Worm (Caenorhabditis elegans) whole organism, L1 larva: ENCODE data around the gene Y73B6BL.270.
A peak's percentile ranks its signal among the peaks of the same experiment; 100 is the strongest.

Source experiments
- C04F5.9 ChIP-seq: sonication (generic microtip); optimal IDR thresholded peaks from 2 replicates; lab custom pipeline; 2016; ENCODE audit warnings: missing genetic modification characterization, missing compliant biosample characterization
- Y116A8C.19 ChIP-seq: sonication (generic microtip); optimal IDR thresholded peaks from 2 replicates; lab custom pipeline; 2016; ENCODE audit warnings: missing compliant biosample characterization, missing genetic modification characterization, borderline replicate concordance
- aha-1 ChIP-seq: fragments of 150-350 bp; optimal IDR thresholded peaks from 2 replicates; lab custom pipeline; 2014; ENCODE audit warnings: missing biosample characterization, missing genetic modification characterization
- alr-1 ChIP-seq: fragments of 200-800 bp; sonication (Bioruptor generic); optimal IDR thresholded peaks from 2 replicates; lab custom pipeline; 2018; ENCODE audit warnings: borderline replicate concordance, mild to moderate bottlenecking, missing genetic modification characterization, missing compliant biosample characterization
- aly-2 ChIP-seq: fragments of 150-350 bp; optimal IDR thresholded peaks from 2 replicates; lab custom pipeline; 2014; ENCODE audit warnings: missing biosample characterization, missing genetic modification characterization
- blmp-1 ChIP-seq: fragments of 150-350 bp; optimal IDR thresholded peaks from 2 replicates; lab custom pipeline; 2014; ENCODE audit warnings: missing biosample characterization, missing genetic modification characterization
- ceh-8 ChIP-seq: fragments of 200-800 bp; sonication (Bioruptor generic); optimal IDR thresholded peaks from 2 replicates; lab custom pipeline; 2018; ENCODE audit warnings: mild to moderate bottlenecking, missing genetic modification characterization, moderate library complexity, missing compliant biosample characterization
- efl-1 ChIP-seq, 4 experiments: fragments of 150-350 bp; optimal IDR thresholded peaks in 3 of 4; peaks in 1 of 4; 1 replicate in 1 of 4; 2 replicates in 3 of 4; lab custom pipeline; 2014; ENCODE audit warnings: missing biosample characterization in 2 of 4, missing genetic modification characterization in 2 of 4, missing genetic modification reagents in 2 of 4
- efl-3 ChIP-seq: fragments of 200-800 bp; sonication (Bioruptor generic); optimal IDR thresholded peaks from 2 replicates; lab custom pipeline; 2018; ENCODE audit warnings: mild to moderate bottlenecking, missing genetic modification characterization, missing compliant biosample characterization
- egl-13 ChIP-seq: sonication (generic microtip); optimal IDR thresholded peaks from 2 replicates; lab custom pipeline; 2016; ENCODE audit warnings: missing genotype, missing genetic modification reagents, missing genetic modification characterization, missing compliant biosample characterization
- elt-2 ChIP-seq: sonication (generic microtip); optimal IDR thresholded peaks from 2 replicates; lab custom pipeline; 2016; ENCODE audit warnings: missing genetic modification characterization, mild to moderate bottlenecking, inconsistent platforms, missing compliant biosample characterization, missing genetic modification reagents
- fkh-10 ChIP-seq: sonication (generic microtip); optimal IDR thresholded peaks from 2 replicates; lab custom pipeline; 2017; ENCODE audit warnings: missing biosample characterization, missing genetic modification reagents, missing genetic modification characterization
- fkh-8 ChIP-seq: sonication (generic microtip); optimal IDR thresholded peaks from 2 replicates; lab custom pipeline; 2016; ENCODE audit warnings: mild to moderate bottlenecking, missing genetic modification characterization, missing compliant biosample characterization
- hlh-4 ChIP-seq: sonication (generic microtip); optimal IDR thresholded peaks from 2 replicates; lab custom pipeline; 2016; ENCODE audit warnings: mild to moderate bottlenecking, missing genetic modification characterization, missing compliant biosample characterization
- hpl-2 ChIP-seq: fragments of 150-350 bp; optimal IDR thresholded peaks from 2 replicates; lab custom pipeline; 2014; ENCODE audit warnings: missing biosample characterization, missing genetic modification reagents, missing genetic modification characterization
- jun-1 ChIP-seq: fragments of 150-350 bp; optimal IDR thresholded peaks from 2 replicates; lab custom pipeline; 2014; ENCODE audit warnings: missing biosample characterization, missing genetic modification reagents, missing genetic modification characterization
- lin-13 ChIP-seq: fragments of 150-350 bp; optimal IDR thresholded peaks from 2 replicates; lab custom pipeline; 2014; ENCODE audit warnings: missing biosample characterization, missing genetic modification reagents, missing genetic modification characterization
- lin-14 ChIP-seq: fragments of 200-800 bp; sonication (Bioruptor generic); optimal IDR thresholded peaks from 2 replicates; lab custom pipeline; 2018; ENCODE audit warnings: mild to moderate bottlenecking, missing genetic modification characterization, moderate library complexity, missing compliant biosample characterization
- lin-15B ChIP-seq: fragments of 150-350 bp; sonication (generic microtip); optimal IDR thresholded peaks from 3 replicates; lab custom pipeline; 2014; ENCODE audit warnings: missing biosample characterization, missing genetic modification characterization
- lin-39 ChIP-seq: fragments of 150-350 bp; optimal IDR thresholded peaks from 2 replicates; lab custom pipeline; 2014; ENCODE audit warnings: missing biosample characterization, missing genetic modification reagents, missing genetic modification characterization
- lir-3 ChIP-seq: sonication (generic microtip); optimal IDR thresholded peaks from 2 replicates; lab custom pipeline; 2016; ENCODE audit warnings: mild to moderate bottlenecking, missing genetic modification characterization, moderate library complexity, missing compliant biosample characterization; ENCODE audit not compliant: poor library complexity
- lsy-2 ChIP-seq, 2 experiments: fragments of 150-350 bp; optimal IDR thresholded peaks; 2 replicates each; lab custom pipeline; 2014; ENCODE audit warnings: missing biosample characterization in 2 of 2, missing genetic modification characterization in 2 of 2
- mdl-1 ChIP-seq, 2 experiments: fragments of 150-350 bp; optimal IDR thresholded peaks; 2 replicates each; lab custom pipeline; 2014 to 2017; ENCODE audit warnings: missing biosample characterization in 2 of 2, missing genetic modification characterization in 2 of 2, inconsistent platforms in 1 of 2
- mef-2 ChIP-seq: fragments of 150-350 bp; optimal IDR thresholded peaks from 2 replicates; lab custom pipeline; 2014; ENCODE audit warnings: missing biosample characterization, missing genetic modification characterization
- mep-1 ChIP-seq: fragments of 150-350 bp; optimal IDR thresholded peaks from 2 replicates; lab custom pipeline; 2014; ENCODE audit warnings: missing biosample characterization, missing genetic modification characterization
- nhr-19 ChIP-seq: fragments of 200-800 bp; sonication (Bioruptor generic); conservative IDR thresholded peaks from 2 replicates; pipeline ENCODE4 v1.3.6; 2022; ENCODE audit warnings: missing genetic modification characterization, missing compliant biosample characterization
- nhr-20 ChIP-seq: sonication (generic microtip); optimal IDR thresholded peaks from 2 replicates; lab custom pipeline; 2016; ENCODE audit warnings: mild to moderate bottlenecking, missing genetic modification characterization, missing compliant biosample characterization
- nhr-76 ChIP-seq: sonication (generic microtip); optimal IDR thresholded peaks from 2 replicates; lab custom pipeline; 2017; ENCODE audit warnings: missing biosample characterization, missing genetic modification characterization
- nhr-77 ChIP-seq: fragments of 150-350 bp; optimal IDR thresholded peaks from 2 replicates; lab custom pipeline; 2014; ENCODE audit warnings: missing biosample characterization, missing genetic modification characterization
- pag-3 ChIP-seq: sonication (generic microtip); optimal IDR thresholded peaks from 2 replicates; lab custom pipeline; 2017; ENCODE audit warnings: missing genetic modification characterization, mild to moderate bottlenecking, missing compliant biosample characterization, antibody characterized with exemption, borderline replicate concordance; ENCODE audit not compliant: insufficient read depth
- pax-3 ChIP-seq: fragments of 200-800 bp; sonication (Bioruptor generic); optimal IDR thresholded peaks from 2 replicates; lab custom pipeline; 2018; ENCODE audit warnings: mild to moderate bottlenecking, missing genetic modification characterization, moderate library complexity, missing compliant biosample characterization
- pqm-1 ChIP-seq: sonication (generic microtip); optimal IDR thresholded peaks from 3 replicates; lab custom pipeline; 2017; ENCODE audit warnings: missing biosample characterization, missing genetic modification characterization
- rnt-1 ChIP-seq: sonication (generic microtip); optimal IDR thresholded peaks from 2 replicates; lab custom pipeline; 2016; ENCODE audit warnings: mild to moderate bottlenecking, missing genetic modification characterization, moderate library complexity, missing compliant biosample characterization
- skn-1 ChIP-seq: fragments of 150-350 bp; optimal IDR thresholded peaks from 2 replicates; lab custom pipeline; 2014; ENCODE audit warnings: missing biosample characterization, missing genetic modification characterization
- snpc-4 ChIP-seq: fragments of 150-350 bp; optimal IDR thresholded peaks from 2 replicates; lab custom pipeline; 2014; ENCODE audit warnings: missing biosample characterization, missing genetic modification characterization
- snu-23 ChIP-seq: sonication (generic microtip); optimal IDR thresholded peaks from 2 replicates; lab custom pipeline; 2016; ENCODE audit warnings: missing genetic modification characterization, missing compliant biosample characterization
- sox-4 ChIP-seq: sonication (generic microtip); optimal IDR thresholded peaks from 2 replicates; lab custom pipeline; 2016; ENCODE audit warnings: missing genetic modification characterization, missing compliant biosample characterization
- sptf-1 ChIP-seq: fragments of 150-350 bp; optimal IDR thresholded peaks from 2 replicates; lab custom pipeline; 2014; ENCODE audit warnings: missing biosample characterization, missing genetic modification characterization
- sup-37 ChIP-seq: fragments of 200-800 bp; sonication (Bioruptor generic); optimal IDR thresholded peaks from 2 replicates; lab custom pipeline; 2018; ENCODE audit warnings: mild to moderate bottlenecking, missing genetic modification characterization, missing compliant biosample characterization
- tbx-2 ChIP-seq: sonication (generic microtip); optimal IDR thresholded peaks from 2 replicates; lab custom pipeline; 2016; ENCODE audit warnings: missing genetic modification characterization, missing compliant biosample characterization
- unc-130 ChIP-seq: fragments of 150-350 bp; optimal IDR thresholded peaks from 2 replicates; lab custom pipeline; 2017; ENCODE audit warnings: missing biosample characterization, missing genetic modification characterization, inconsistent platforms
- unc-30 ChIP-seq: sonication (generic microtip); optimal IDR thresholded peaks from 2 replicates; lab custom pipeline; 2017; ENCODE audit warnings: missing biosample characterization, missing genetic modification characterization
- unc-62 ChIP-seq: fragments of 150-350 bp; optimal IDR thresholded peaks from 2 replicates; lab custom pipeline; 2014; ENCODE audit warnings: missing biosample characterization, missing genetic modification reagents, missing genetic modification characterization
- vab-15 ChIP-seq: sonication (generic microtip); optimal IDR thresholded peaks from 2 replicates; lab custom pipeline; 2017; ENCODE audit warnings: missing genotype, mild to moderate bottlenecking, missing genetic modification characterization, missing compliant biosample characterization
- xbp-1 ChIP-seq: sonication (generic microtip); optimal IDR thresholded peaks from 2 replicates; lab custom pipeline; 2016; ENCODE audit warnings: missing genetic modification characterization, missing compliant biosample characterization
- zip-4 ChIP-seq: fragments of 200-800 bp; sonication (Bioruptor generic); optimal IDR thresholded peaks from 2 replicates; lab custom pipeline; 2018; ENCODE audit warnings: mild to moderate bottlenecking, missing genetic modification characterization, moderate library complexity, missing compliant biosample characterization

The Y73B6BL.270 gene

DNA sequence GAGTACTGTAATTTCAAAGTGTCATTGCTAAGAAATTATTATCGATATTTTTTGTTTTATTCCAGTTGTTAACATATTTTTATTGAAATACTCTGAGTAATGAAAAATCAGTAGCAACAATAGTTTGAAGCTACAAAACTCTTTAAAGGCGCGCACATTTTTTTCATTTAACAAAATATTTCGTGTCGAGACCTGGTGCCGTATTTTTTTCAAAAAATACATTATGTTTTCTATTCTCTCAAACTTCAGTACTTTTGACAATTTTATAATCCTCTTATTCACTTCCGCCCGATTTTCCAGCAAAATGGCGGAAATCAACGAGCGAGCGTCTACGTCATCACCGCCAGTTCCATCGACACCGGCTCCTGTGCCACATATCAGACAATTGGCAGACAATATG lies 31.2 kb upstream of the Y73B6BL.270 start, which contains the start of gene blos-2:
Gene blos-2, plus strand, starts transcription at position 301 of the 400 bp plus-strand sequence.
- TF ChIP-seq ceh-8 (GFP tag; lab: Kevin White, UChicago) = no peak
- no peak for TF ChIP-seq aly-2 (tag; lab: Kevin White, UChicago)
- 0 out of 2 replicates have a peak, but pooled peaks have one; percentile 5 for TF ChIP-seq nhr-19 (GFP tag; lab: Robert Waterston, UW)

- TF ChIP-seq C04F5.9 (tag; lab: Kevin White, UChicago) (no peak), lin-15B (tag; lab: Kevin White, UChicago) (no peak), mdl-1 (tag; optimal IDR thresholded peaks at IDR 0.05; lab: Kevin White, UChicago) (peak in 1 of 2 experiments; percentile 9), blmp-1 (peak; percentile 31), mep-1 (peak; percentile 14), lin-14 (peak; percentile 56)
Observed at ce11 chrIV:6335908-6336307, 29.2 kb upstream of the Y73B6BL.270 start, which contains the start of gene mif-4. Gene mif-4, minus strand, starts transcription at chrIV:6335994.

- TF ChIP-seq lin-13 (GFP tag; lab: Kevin White, UChicago) = peak; percentile 87
- peak; percentile 22 for TF ChIP-seq lin-15B (tag; lab: Kevin White, UChicago)
- TF ChIP-seq pag-3 (tag; lab: Kevin White, UChicago) = no peak
- peak; percentile 92 for TF ChIP-seq pax-3 (tag; lab: Kevin White, UChicago)
- peak; percentile 88 for TF ChIP-seq rnt-1
- peak; percentile 97 for TF ChIP-seq tbx-2 (tag; lab: Kevin White, UChicago)
- TF ChIP-seq nhr-20 = peak; percentile 99
- no peak for TF ChIP-seq Y116A8C.19
- no peak for TF ChIP-seq alr-1 (tag; lab: Kevin White, UChicago)
- TF ChIP-seq unc-30 (tag; lab: Kevin White, UChicago) = no peak
- peak; percentile 79 for TF ChIP-seq unc-130 (tag; lab: Kevin White, UChicago)
- TF ChIP-seq snpc-4 = peak; percentile 84
- peak; percentile 88 for TF ChIP-seq egl-13 (tag; lab: Kevin White, UChicago)
- TF ChIP-seq hpl-2 = peak; percentile 74
- peak; percentile 90 for TF ChIP-seq lir-3 (tag; lab: Kevin White, UChicago)
- TF ChIP-seq xbp-1 (tag; lab: Kevin White, UChicago) = peak; percentile 97
- TF ChIP-seq blmp-1 = peak; percentile 99
- TF ChIP-seq zip-4 (GFP tag; lab: Kevin White, UChicago) = peak; percentile 68
- peak; percentile 38 for TF ChIP-seq nhr-77 (tag; lab: Kevin White, UChicago)
- TF ChIP-seq sox-4 (tag; lab: Kevin White, UChicago) = peak; percentile 87
- TF ChIP-seq lin-39 (tag; lab: Kevin White, UChicago) = peak; percentile 94
- TF ChIP-seq efl-3 (GFP tag; lab: Kevin White, UChicago) = peak; percentile 11
- peak; percentile 96 for TF ChIP-seq fkh-8
- TF ChIP-seq lin-14 = peak; percentile 99
- no peak for TF ChIP-seq nhr-76
- TF ChIP-seq aha-1 = peak; percentile 90
- no peak for TF ChIP-seq pqm-1
- peak; percentile 32 to 100 for TF ChIP-seq mdl-1 (tag; optimal IDR thresholded peaks at IDR 0.05; lab: Kevin White, UChicago)
- no peak for TF ChIP-seq sptf-1 (tag; lab: Kevin White, UChicago)
- TF ChIP-seq sup-37 = peak; percentile 90
- TF ChIP-seq mef-2 (tag; lab: Kevin White, UChicago) = peak; percentile 34
- TF ChIP-seq elt-2 = peak; percentile 97
- TF ChIP-seq efl-1 (optimal IDR thresholded peaks at IDR 0.05; lab: Kevin White, UChicago) = peak; percentile 85 to 89
- peak; percentile 72 to 97 for TF ChIP-seq efl-1 (GFP tag; optimal IDR thresholded peaks at IDR 0.05 in 1 of 2; lab: Kevin White, UChicago)
- TF ChIP-seq lsy-2 (tag; optimal IDR thresholded peaks at IDR 0.05; lab: Kevin White, UChicago) = peak; percentile 91 to 92
- TF ChIP-seq nhr-19 (GFP tag; lab: Robert Waterston, UW) = peak; percentile 95
- TF ChIP-seq aly-2 (tag; lab: Kevin White, UChicago) = no peak
- no peak for TF ChIP-seq unc-62 (GFP tag; lab: Kevin White, UChicago)
- peak; percentile 54 for TF ChIP-seq fkh-10
- TF ChIP-seq jun-1 (tag; lab: Kevin White, UChicago) = peak; percentile 90
- TF ChIP-seq vab-15 (tag; lab: Kevin White, UChicago) = peak; percentile 84
- no peak for TF ChIP-seq hlh-4 (tag; lab: Kevin White, UChicago)
- peak; percentile 83 for TF ChIP-seq C04F5.9 (tag; lab: Kevin White, UChicago)
- TF ChIP-seq snu-23 (GFP tag; lab: Kevin White, UChicago) = peak; percentile 97
- peak; percentile 94 for TF ChIP-seq skn-1 (tag; lab: Kevin White, UChicago)
Observed at ce11 chrIV:6336748-6337147, 28.4 kb upstream of the Y73B6BL.270 start.
